Worm (Caenorhabditis elegans) whole organism, L1 larva: Measurements from ENCODE around the gene mrps-16.

ENCODE experiments used
- irx-1 ChIP-seq: sonication (generic microtip); optimal IDR thresholded peaks from 2 replicates; lab custom pipeline; 2016; ENCODE audit warnings: missing genetic modification characterization, missing compliant biosample characterization
- lin-39 ChIP-seq: fragments of 150-350 bp; optimal IDR thresholded peaks from 2 replicates; lab custom pipeline; 2014; ENCODE audit warnings: missing biosample characterization, missing genetic modification reagents, missing genetic modification characterization
- ztf-4 ChIP-seq: fragments of 150-350 bp; optimal IDR thresholded peaks from 2 replicates; lab custom pipeline; 2014; ENCODE audit warnings: missing biosample characterization, missing genetic modification characterization

- TF ChIP-seq ztf-4 (tag; lab: Kevin White, UChicago) (no peak), irx-1 (tag; lab: Kevin White, UChicago) (no peak), lin-39 (tag; lab: Kevin White, UChicago) (no peak)
These were observed 26.8 kb upstream of the mrps-16 start, which contains the start of gene cex-1 for ce11 chrII:5447381-5447780.
